Worm (Caenorhabditis elegans) whole organism, mixed stage, embryonic: Measurements from ENCODE around the gene R07E4.3.

Source experiments
- snpc-4 ChIP-seq: fragments of 150-350 bp; optimal IDR thresholded peaks from 2 replicates; lab custom pipeline; 2014; ENCODE audit warnings: missing biosample characterization, missing genetic modification characterization
- zip-8 ChIP-seq: fragments of 150-350 bp; optimal IDR thresholded peaks from 2 replicates; lab custom pipeline; 2014; ENCODE audit warnings: missing biosample characterization, missing genetic modification characterization

- TF ChIP-seq snpc-4 (tag; lab: Kevin White, UChicago) (no peak), zip-8 (tag; lab: Kevin White, UChicago) (no peak)
Measured at ce11 chrX:5994004-5994403, 40.7 kb downstream of the R07E4.3 start.
